Fruit fly (Drosophila melanogaster) whole organism, larva: ENCODE measurements around the gene CG16704.

Source experiments
- noc ChIP-seq: fragments of 200-800 bp; sonication (Bioruptor generic); optimal IDR thresholded peaks from 3 replicates; lab custom pipeline; 2019; ENCODE audit warnings: missing biosample characterization, mild to moderate bottlenecking, missing genetic modification characterization, moderate library complexity

CG16704 gene

DNA sequence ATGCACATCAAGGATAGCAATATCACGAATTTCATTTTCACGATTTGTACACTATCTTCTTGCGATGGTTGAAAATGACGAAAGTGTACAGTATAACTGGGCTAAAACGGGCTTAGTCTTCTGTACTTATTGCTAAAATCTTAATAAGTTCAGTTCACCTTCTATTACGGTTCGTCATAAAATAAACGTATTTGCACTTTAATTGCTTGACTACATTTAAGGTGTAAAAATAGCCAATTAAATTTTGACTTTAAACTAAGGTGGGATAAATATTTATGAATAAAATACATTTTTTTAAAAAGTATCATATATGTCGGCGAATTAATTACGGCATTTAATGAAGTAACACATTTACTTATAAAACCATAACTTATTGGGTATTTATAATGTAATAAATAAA is 22.7 kb downstream of the CG16704 start, which contains the start of gene Sfp24Bb:
Gene Sfp24Bb, minus strand, starts transcription at position 101 of the 400 bp plus-strand sequence.
- TF ChIP-seq noc (tag; lab: Kevin White, UChicago), result no peak

DNA sequence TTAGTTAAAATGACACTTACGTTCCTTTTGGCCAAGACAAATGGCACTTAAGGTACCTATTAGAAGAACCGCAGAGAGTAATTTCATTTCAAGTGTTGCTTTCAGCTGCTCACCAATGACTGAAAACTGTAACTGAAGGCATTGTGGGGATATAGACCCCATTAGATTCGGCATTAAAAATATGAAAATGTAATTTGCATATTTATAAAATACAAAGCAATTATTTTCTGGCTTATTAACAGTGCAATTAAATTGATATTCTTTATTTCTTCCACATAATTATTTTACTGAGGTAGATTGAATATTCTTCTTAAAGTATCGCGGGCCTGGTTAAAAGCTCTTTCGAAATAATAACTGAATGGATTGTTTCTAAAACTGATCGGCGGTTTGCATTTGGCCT is 23.4 kb downstream of the CG16704 start, which contains the start of gene Sfp24Bd:
Gene Sfp24Bd, minus strand, starts transcription at position 101 of the 400 bp plus-strand sequence.
- TF ChIP-seq noc (tag; lab: Kevin White, UChicago), result no peak

dm6 chr2L:3668451-3668850 is 23.9 kb downstream of the CG16704 start, which contains the start of gene Sfp24Ba:
Gene Sfp24Ba (minus strand): TSS chr2L:3668551.
- no peak for TF ChIP-seq noc (tag; lab: Kevin White, UChicago)

DNA sequence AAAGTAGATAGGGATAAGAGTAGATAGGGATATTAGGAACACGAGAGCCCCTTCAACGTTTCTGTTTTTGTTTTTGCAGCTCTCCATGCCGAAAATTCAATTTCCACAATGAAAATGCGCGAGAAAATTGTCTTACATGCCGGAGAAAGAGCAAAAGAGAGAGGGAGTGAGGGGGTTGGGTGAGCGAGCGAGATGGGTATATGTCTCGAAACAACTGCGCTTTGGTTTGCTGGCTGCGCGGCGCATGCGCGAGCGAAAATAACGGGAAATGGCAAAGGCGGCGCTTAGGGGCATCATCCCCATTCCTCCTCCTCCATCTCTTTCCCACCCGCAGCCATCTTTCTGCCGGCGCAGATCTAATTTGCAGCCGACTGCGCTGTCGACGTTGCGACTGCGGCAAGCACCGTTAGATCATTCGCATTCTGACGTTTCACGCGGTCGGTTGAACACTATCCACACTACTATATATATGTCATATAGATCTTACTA is 30.0 kb downstream of the CG16704 start, which contains the start of gene Drgx:
Gene Drgx, plus strand, starts transcription at position 439 of the 489 bp plus-strand sequence.
- no peak for TF ChIP-seq noc (tag; lab: Kevin White, UChicago)

DNA sequence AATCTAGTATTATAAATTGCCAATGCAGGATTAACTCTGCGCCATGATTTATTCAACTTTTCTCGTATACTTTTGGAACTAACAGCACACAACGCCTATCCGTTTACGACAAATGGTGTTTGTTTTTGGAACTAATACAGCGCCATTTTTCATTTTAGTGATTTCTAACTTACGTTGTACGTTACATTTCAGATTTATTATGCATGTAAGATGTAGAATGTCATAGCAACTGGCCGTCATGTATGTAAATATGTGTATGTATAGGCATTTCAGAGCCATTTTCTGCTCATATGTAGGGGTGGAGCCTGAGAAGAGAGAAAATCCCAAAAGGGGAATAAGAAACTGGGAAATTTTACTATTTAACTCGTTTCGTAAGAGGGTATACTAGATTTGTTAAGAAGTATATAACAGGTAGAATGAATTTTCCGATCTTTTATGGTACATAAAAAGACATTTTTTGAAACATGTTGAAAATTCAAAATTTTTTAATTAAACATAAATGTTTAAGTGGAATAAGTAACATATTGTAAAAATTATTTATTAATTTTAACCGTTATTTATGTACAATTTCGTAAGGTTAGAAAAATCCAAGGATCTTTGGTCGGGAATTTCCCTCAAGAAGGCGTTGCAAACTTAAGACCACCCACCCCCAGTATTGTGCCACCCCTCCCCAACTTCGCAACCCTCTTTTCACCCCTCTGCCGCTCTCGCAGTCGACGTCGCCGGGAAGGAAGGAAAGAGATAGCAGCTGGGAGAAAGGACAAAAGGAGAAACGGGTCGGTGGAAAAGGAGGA is 34.8 kb downstream of the CG16704 start:
- TF ChIP-seq noc (tag; lab: Kevin White, UChicago), result no peak

DNA sequence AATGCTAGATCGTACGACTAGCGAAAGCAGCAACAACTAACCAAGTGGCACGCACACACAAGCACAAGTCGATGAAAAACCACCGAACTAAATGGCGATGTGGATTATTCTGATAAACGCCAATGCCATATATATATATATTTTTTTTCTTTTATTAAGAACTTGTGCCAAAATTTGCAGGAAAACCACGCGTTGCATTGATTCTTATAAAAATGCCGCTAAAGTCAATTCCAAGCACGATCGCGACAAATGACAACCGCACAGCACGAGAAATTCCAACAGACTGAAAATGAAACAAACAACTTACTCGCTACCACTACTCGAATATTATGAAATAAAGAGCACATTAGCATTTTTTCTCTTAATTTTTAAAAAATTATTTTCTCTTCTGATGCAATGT is 35.7 kb downstream of the CG16704 start, which contains the start of gene for:
Gene for, minus strand, starts transcription at position 287 of the 400 bp plus-strand sequence.
- TF ChIP-seq noc (tag; lab: Kevin White, UChicago), result no peak

dm6 chr2L:3655698-3656105 is 36.7 kb downstream of the CG16704 start:
- peak; percentile 100 for TF ChIP-seq noc (tag; lab: Kevin White, UChicago)

dm6 chr2L:3654956-3655618 is 37.3 kb downstream of the CG16704 start:
- no peak for TF ChIP-seq noc (tag; lab: Kevin White, UChicago)

- TF ChIP-seq noc (tag; lab: Kevin White, UChicago), result no peak
These were observed 44.0 kb downstream of the CG16704 start for dm6 chr2L:3648173-3648972.

dm6 chr2L:3647521-3648172 is 44.7 kb downstream of the CG16704 start:
- no peak for TF ChIP-seq noc (tag; lab: Kevin White, UChicago)

DNA sequence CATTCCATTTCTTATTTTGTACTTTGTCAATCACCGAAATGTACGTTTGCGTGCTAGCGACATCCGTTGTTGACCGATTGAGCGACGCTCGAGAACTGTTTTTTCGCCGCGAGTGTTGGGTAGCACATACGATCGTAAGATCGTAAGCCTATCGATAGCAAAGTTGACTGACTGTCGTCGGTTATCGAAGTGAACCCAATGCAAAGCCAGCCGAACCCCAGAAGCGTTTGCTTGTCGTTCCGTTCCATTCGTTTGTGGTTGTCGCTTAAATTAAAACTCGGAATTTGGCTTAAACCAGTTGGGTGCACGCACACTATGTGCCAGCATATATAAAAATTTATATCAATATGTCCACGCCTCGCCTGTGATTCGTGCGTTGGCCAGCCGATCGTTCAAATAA is 46.3 kb downstream of the CG16704 start:
- no peak for TF ChIP-seq noc (tag; lab: Kevin White, UChicago)

DNA sequence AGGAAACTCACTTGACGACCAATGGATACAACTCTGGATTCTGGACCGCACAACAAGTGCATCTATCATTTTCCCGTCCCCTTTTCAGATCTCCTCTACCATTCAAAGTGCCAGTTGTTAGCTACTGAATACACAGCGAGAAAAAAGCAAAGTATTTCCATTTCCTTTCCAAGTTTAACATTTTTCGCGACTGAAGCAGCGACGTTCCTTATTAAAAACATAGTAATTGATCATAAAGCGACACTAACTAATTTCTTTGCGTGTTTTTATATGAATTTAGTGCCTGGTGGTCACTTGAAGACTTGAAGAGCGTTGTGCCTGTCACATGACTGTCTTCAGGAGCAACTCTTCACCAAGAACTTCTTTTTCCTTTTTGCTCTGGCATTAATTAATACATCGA is 47.0 kb downstream of the CG16704 start:
- no peak for TF ChIP-seq noc (tag; lab: Kevin White, UChicago)

- no peak for TF ChIP-seq noc (tag; lab: Kevin White, UChicago)
These were observed 50.1 kb downstream of the CG16704 start for dm6 chr2L:3642148-3642920.
